Worm (Caenorhabditis elegans): ENCODE results near the gene K04A8.19.

DNA sequence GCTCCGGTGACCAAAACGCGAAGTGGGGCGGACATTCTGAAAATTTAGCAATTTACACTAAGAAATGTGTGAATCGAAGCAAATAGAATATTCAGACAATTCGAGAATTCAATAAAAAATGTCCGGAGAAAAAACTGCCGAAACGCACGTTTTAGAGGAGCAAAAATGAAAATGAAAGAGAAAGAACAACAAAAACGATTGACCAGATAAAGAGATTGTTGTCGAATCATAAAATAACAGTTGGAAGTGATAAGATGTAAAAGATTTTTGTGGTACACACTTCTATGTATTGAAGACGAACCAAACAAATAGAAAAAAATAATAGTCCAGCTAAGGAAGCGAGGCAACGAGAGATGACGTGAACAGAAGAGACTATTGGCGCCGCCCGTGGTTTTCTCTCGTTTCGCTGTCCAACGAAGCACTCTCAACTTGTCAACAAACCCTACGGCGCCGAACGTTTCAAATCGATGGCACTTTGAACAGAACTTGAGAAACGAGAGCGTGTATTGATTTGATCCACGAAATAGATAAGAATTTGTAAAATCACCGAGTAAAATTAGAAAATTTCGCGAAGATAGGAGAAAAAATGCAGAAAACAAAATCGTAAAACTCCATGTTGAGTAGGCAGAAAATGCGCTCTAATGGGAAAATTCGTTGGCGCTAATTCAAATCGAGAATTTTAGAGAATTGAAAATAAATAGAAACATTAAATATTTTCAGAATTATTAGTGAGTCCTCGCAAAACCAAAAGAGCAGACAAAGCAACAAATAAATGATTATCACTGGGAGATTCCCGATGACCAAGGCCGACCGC lies 37.5 kb downstream of the K04A8.19 start, which contains the start of gene mdh-1:
- TF ChIP-seq tab-1 (GFP tag; IDR thresholded peaks at IDR 0.05) (no peak), klf-2 (GFP tag; conservative IDR thresholded peaks at IDR 0.05) (no peak), ztf-23 (GFP tag; IDR thresholded peaks at IDR 0.05) (no peak), ztf-29 (GFP tag; IDR thresholded peaks at IDR 0.05) (no peak), flt-1 (GFP tag; IDR thresholded peaks at IDR 0.05) (no peak), med-1 (GFP tag; optimal IDR thresholded peaks at IDR 0.05; ENCODE audit: insufficient read depth) (no peak), T22C8.4 (GFP tag; IDR thresholded peaks at IDR 0.05) (no peak), cog-1 (tag; optimal IDR thresholded peaks at IDR 0.05) (no peak)

All from whole organism, midembryonic.